Fruit fly (Drosophila melanogaster): ENCODE results near the gene CG13877.

Gene CG13877

dm6 chr3L:264378-265151 lies 46.7 kb downstream of the CG13877 start, which contains the start of the genes Tudor-SN and mRpL17 (continued):
- TF ChIP-seq Sox15 (GFP tag; optimal IDR thresholded peaks at IDR 0.05) (no peak), Hr4 (GFP tag; optimal IDR thresholded peaks at IDR 0.05) (no peak), net (GFP tag; optimal IDR thresholded peaks at IDR 0.05) (no peak), CG9139 (GFP tag; optimal IDR thresholded peaks at IDR 0.05) (no peak), Ets96B (tag; optimal IDR thresholded peaks at IDR 0.05) (no peak), CG34406 (GFP tag; optimal IDR thresholded peaks at IDR 0.05) (no peak), CG6276 (GFP tag; optimal IDR thresholded peaks at IDR 0.05) (no peak), dsx (GFP tag; optimal IDR thresholded peaks at IDR 0.05; ENCODE audit: poor library complexity, severe bottlenecking) (no peak), Eip93F (GFP tag; optimal IDR thresholded peaks at IDR 0.05) (no peak), spab (GFP tag; optimal IDR thresholded peaks at IDR 0.05) (no peak), Blimp-1 (GFP tag; optimal IDR thresholded peaks at IDR 0.05) (no peak), Hr38 (GFP tag; optimal IDR thresholded peaks at IDR 0.05) (no peak), CG6792 (GFP tag; optimal IDR thresholded peaks at IDR 0.05) (no peak), CG16779 (tag; optimal IDR thresholded peaks at IDR 0.05) (no peak), Eip78C (GFP tag) (peak; percentile 64), CG31627 (GFP tag; optimal IDR thresholded peaks at IDR 0.05) (peak; percentile 29), lz (GFP tag; optimal IDR thresholded peaks at IDR 0.05) (peak; percentile 50), fd59A (GFP tag; optimal IDR thresholded peaks at IDR 0.05) (no peak), Eip75B (GFP tag; optimal IDR thresholded peaks at IDR 0.05) (peak; percentile 27), svp (GFP tag) (peak; percentile 80), CG10669 (GFP tag; optimal IDR thresholded peaks at IDR 0.05) (no peak), CG8319 (GFP tag; optimal IDR thresholded peaks at IDR 0.05) (no peak), CG10631 (GFP tag; optimal IDR thresholded peaks at IDR 0.05) (peak; percentile 60), Smox (GFP tag; optimal IDR thresholded peaks at IDR 0.05) (no peak), Hr39 (GFP tag; optimal IDR thresholded peaks at IDR 0.05) (peak; percentile 43), pdm3 (GFP tag; optimal IDR thresholded peaks at IDR 0.05) (no peak), CG6163 (GFP tag; IDR thresholded peaks at IDR 0.05) (no peak), eg (GFP tag; IDR thresholded peaks at IDR 0.05) (no peak), salr (GFP tag; optimal IDR thresholded peaks at IDR 0.05) (peak in 1 of 2 experiments; percentile 42), fd85E (GFP tag; optimal IDR thresholded peaks at IDR 0.05) (no peak), fkh (GFP tag; optimal IDR thresholded peaks at IDR 0.05) (peak; percentile 71), CG3032 (tag; optimal IDR thresholded peaks at IDR 0.05) (peak; percentile 26), Met (GFP tag; optimal IDR thresholded peaks at IDR 0.05) (no peak), CG8119 (GFP tag; IDR thresholded peaks at IDR 0.05) (no peak), OdsH (GFP tag; optimal IDR thresholded peaks at IDR 0.05) (peak; percentile 55), Sox102F (GFP tag; optimal IDR thresholded peaks at IDR 0.05) (peak; percentile 19), CG32006 (GFP tag; optimal IDR thresholded peaks at IDR 0.05) (no peak), Ets21C (GFP tag; optimal IDR thresholded peaks at IDR 0.05) (peak; percentile 24)

- no peak for TF ChIP-seq ss (GFP tag; optimal IDR thresholded peaks at IDR 0.05)
- TF ChIP-seq CG10631 (GFP tag; optimal IDR thresholded peaks at IDR 0.05): no peak
- no peak for TF ChIP-seq net (GFP tag; optimal IDR thresholded peaks at IDR 0.05)
- no peak for TF ChIP-seq CG1621 (tag; optimal IDR thresholded peaks at IDR 0.05)
- TF ChIP-seq spab (GFP tag; optimal IDR thresholded peaks at IDR 0.05): no peak
- TF ChIP-seq Sox102F (GFP tag; optimal IDR thresholded peaks at IDR 0.05): no peak
- no peak for TF ChIP-seq Gug (GFP tag; IDR thresholded peaks at IDR 0.05)
- no peak for TF ChIP-seq CG15336 (GFP tag; IDR thresholded peaks at IDR 0.05)
- no peak for TF ChIP-seq Eip93F (GFP tag; optimal IDR thresholded peaks at IDR 0.05)
- no peak for TF ChIP-seq Met (GFP tag; optimal IDR thresholded peaks at IDR 0.05)
- TF ChIP-seq OdsH (GFP tag; optimal IDR thresholded peaks at IDR 0.05): no peak
- no peak for TF ChIP-seq CG6808 (GFP tag; optimal IDR thresholded peaks at IDR 0.05)
- no peak for TF ChIP-seq eg (GFP tag; IDR thresholded peaks at IDR 0.05)
- no peak for TF ChIP-seq CG32006 (GFP tag; optimal IDR thresholded peaks at IDR 0.05)
- TF ChIP-seq Lpt (GFP tag; optimal IDR thresholded peaks at IDR 0.05): no peak
- TF ChIP-seq pdm3 (GFP tag; optimal IDR thresholded peaks at IDR 0.05): no peak
- no peak for TF ChIP-seq Ets21C (GFP tag; optimal IDR thresholded peaks at IDR 0.05)
- TF ChIP-seq esn (GFP tag; optimal IDR thresholded peaks at IDR 0.05): no peak
- no peak for TF ChIP-seq vri (GFP tag; optimal IDR thresholded peaks at IDR 0.05)
- no peak for TF ChIP-seq CG34406 (GFP tag; optimal IDR thresholded peaks at IDR 0.05)
Measured at dm6 chr3L:265808-266207, 47.9 kb downstream of the CG13877 start, which contains the start of gene CG34263. Gene CG34263, minus strand, starts transcription at chr3L:265908.

Measured in whole organism, prepupa.